Fruit fly (Drosophila melanogaster) whole organism, embryonic: ENCODE data around the gene Pif1.
A peak's percentile ranks its signal among the peaks of the same experiment; 100 is the strongest.

ENCODE experiments used
- CG11398 ChIP-seq: fragments of 200-800 bp; sonication (Bioruptor generic); optimal IDR thresholded peaks from 2 replicates; lab custom pipeline; 2016; ENCODE audit warnings: missing biosample characterization, missing genetic modification characterization
- CG11695 ChIP-seq: fragments of 200-800 bp; sonication (Bioruptor generic); IDR thresholded peaks from 3 replicates; pipeline ENCODE4 v1.3.6; 2022; ENCODE audit warnings: missing biosample characterization, missing genetic modification characterization
- CG11696 ChIP-seq: fragments of 200-800 bp; sonication (Bioruptor generic); IDR thresholded peaks from 2 replicates; pipeline ENCODE4 v1.3.6; 2022; ENCODE audit warnings: missing biosample characterization, missing genetic modification characterization
- CG12659 ChIP-seq: fragments of 200-800 bp; sonication (Bioruptor generic); optimal IDR thresholded peaks from 3 replicates; lab custom pipeline; 2017; ENCODE audit warnings: mild to moderate bottlenecking, missing biosample characterization, missing genetic modification reagents, missing genetic modification characterization
- CG12942 ChIP-seq: fragments of 200-800 bp; sonication (Bioruptor generic); optimal IDR thresholded peaks from 3 replicates; lab custom pipeline; 2016; ENCODE audit warnings: missing biosample characterization, missing genetic modification characterization
- CG14667 ChIP-seq: fragments of 200-800 bp; sonication (Bioruptor generic); IDR thresholded peaks from 2 replicates; pipeline ENCODE4 v1.3.6; 2022; ENCODE audit warnings: missing biosample characterization, missing genetic modification characterization
- CG15514 ChIP-seq: fragments of 200-800 bp; sonication (Bioruptor generic); optimal IDR thresholded peaks from 3 replicates; lab custom pipeline; 2017; ENCODE audit warnings: missing biosample characterization, missing genetic modification characterization, mild to moderate bottlenecking, moderate library complexity, missing genetic modification reagents
- CG17361 ChIP-seq: fragments of 200-800 bp; sonication (Bioruptor generic); IDR thresholded peaks from 3 replicates; pipeline ENCODE4 v1.3.6; 2022; ENCODE audit warnings: missing biosample characterization, missing genetic modification characterization
- CG17385 ChIP-seq: fragments of 200-800 bp; sonication (Bioruptor generic); optimal IDR thresholded peaks from 3 replicates; lab custom pipeline; 2018; ENCODE audit warnings: missing biosample characterization, mild to moderate bottlenecking, missing genetic modification characterization
- CG17568 ChIP-seq: fragments of 200-800 bp; sonication (Bioruptor generic); optimal IDR thresholded peaks from 2 replicates; lab custom pipeline; 2018; ENCODE audit warnings: missing biosample characterization, mild to moderate bottlenecking, missing genetic modification characterization, moderate library complexity
- CG17612 ChIP-seq: fragments of 200-800 bp; sonication (Bioruptor generic); IDR thresholded peaks from 2 replicates; pipeline ENCODE4 v1.3.6; 2022; ENCODE audit warnings: missing biosample characterization, missing genetic modification characterization
- CG2678 ChIP-seq: fragments of 200-800 bp; sonication (Bioruptor generic); optimal IDR thresholded peaks from 3 replicates; lab custom pipeline; 2019; ENCODE audit warnings: missing biosample characterization, mild to moderate bottlenecking, missing genetic modification characterization, moderate library complexity
- CG33557 ChIP-seq: fragments of 200-800 bp; sonication (Bioruptor generic); optimal IDR thresholded peaks from 2 replicates; lab custom pipeline; 2019; ENCODE audit warnings: missing biosample characterization, mild to moderate bottlenecking, missing genetic modification characterization, moderate library complexity
- CG3838 ChIP-seq: fragments of 200-800 bp; sonication (Bioruptor generic); optimal IDR thresholded peaks from 3 replicates; lab custom pipeline; 2016; ENCODE audit warnings: missing biosample characterization, missing genetic modification characterization
- CG4360 ChIP-seq: fragments of 200-800 bp; sonication (Bioruptor generic); IDR thresholded peaks from 2 replicates; pipeline ENCODE4 v1.3.6; 2022; ENCODE audit warnings: missing biosample characterization, missing genetic modification characterization
- CG43689 ChIP-seq: fragments of 200-800 bp; sonication (Bioruptor generic); IDR thresholded peaks from 2 replicates; pipeline ENCODE4 v1.3.6; 2022; ENCODE audit warnings: missing biosample characterization, missing genetic modification characterization
- CG5180 ChIP-seq: fragments of 200-800 bp; sonication (Bioruptor generic); optimal IDR thresholded peaks from 3 replicates; lab custom pipeline; 2017; ENCODE audit warnings: missing biosample characterization, missing genetic modification characterization, mild to moderate bottlenecking, moderate library complexity, missing genetic modification reagents
- CG6689 ChIP-seq: fragments of 200-800 bp; sonication (Bioruptor generic); IDR thresholded peaks from 2 replicates; pipeline ENCODE4 v1.3.6; 2022; ENCODE audit warnings: missing biosample characterization, missing genetic modification characterization
- CG6791 ChIP-seq: fragments of 200-800 bp; sonication (Bioruptor generic); IDR thresholded peaks from 3 replicates; pipeline ENCODE4 v1.3.6; 2022; ENCODE audit warnings: missing biosample characterization, missing genetic modification characterization; ENCODE audit not compliant: partially characterized antibody
- CG7928 ChIP-seq: fragments of 200-800 bp; sonication (Bioruptor generic); optimal IDR thresholded peaks from 2 replicates; lab custom pipeline; 2017; ENCODE audit warnings: missing biosample characterization, mild to moderate bottlenecking, missing genetic modification characterization
- Camta ChIP-seq: fragments of 200-800 bp; sonication (Bioruptor generic); optimal IDR thresholded peaks from 2 replicates; lab custom pipeline; 2016; ENCODE audit warnings: missing biosample characterization, missing genetic modification characterization
- Doc3 ChIP-seq: fragments of 200-800 bp; sonication (Bioruptor generic); IDR thresholded peaks from 3 replicates; pipeline ENCODE4 v1.3.6; 2022; ENCODE audit warnings: missing biosample characterization, missing genetic modification characterization; ENCODE audit not compliant: partially characterized antibody
- Dp ChIP-seq: fragments of 200-800 bp; sonication (Bioruptor generic); optimal IDR thresholded peaks from 2 replicates; lab custom pipeline; 2018; ENCODE audit warnings: missing biosample characterization, mild to moderate bottlenecking, missing genetic modification characterization, moderate library complexity
- HLH3B ChIP-seq: fragments of 200-800 bp; sonication (Bioruptor generic); IDR thresholded peaks from 2 replicates; pipeline ENCODE4 v1.3.6; 2022; ENCODE audit warnings: missing biosample characterization, missing genetic modification characterization
- HmgD ChIP-seq: fragments of 200-800 bp; sonication (Bioruptor generic); optimal IDR thresholded peaks from 3 replicates; lab custom pipeline; 2016; ENCODE audit warnings: missing biosample characterization, missing genetic modification characterization
- Hr78 ChIP-seq, 2 experiments: fragments of 200-800 bp in 1 of 2; fragments of >200 bp in 1 of 2; sonication (Bioruptor generic) in 1 of 2; optimal IDR thresholded peaks; 2 replicates each; lab custom pipeline; 2017 to 2019; ENCODE audit warnings: missing biosample characterization in 2 of 2, missing genetic modification characterization in 2 of 2, mild to moderate bottlenecking in 1 of 2, moderate library complexity in 1 of 2
- Nf-YB ChIP-seq: fragments of 200-800 bp; sonication (Bioruptor generic); optimal IDR thresholded peaks from 3 replicates; lab custom pipeline; 2019; ENCODE audit warnings: missing biosample characterization, mild to moderate bottlenecking, missing genetic modification characterization, moderate library complexity
- Sry-β ChIP-seq: fragments of 200-800 bp; sonication (Bioruptor generic); optimal IDR thresholded peaks from 2 replicates; lab custom pipeline; 2018; ENCODE audit warnings: missing biosample characterization, mild to moderate bottlenecking, missing genetic modification characterization, moderate library complexity
- Sry-δ ChIP-seq: fragments of 200-800 bp; sonication (Bioruptor generic); optimal IDR thresholded peaks from 2 replicates; lab custom pipeline; 2016; ENCODE audit warnings: missing biosample characterization, missing genetic modification characterization
- ab ChIP-seq: fragments of 200-800 bp; sonication (Bioruptor generic); optimal IDR thresholded peaks from 2 replicates; lab custom pipeline; 2016; ENCODE audit warnings: missing biosample characterization, missing genetic modification characterization
- ase ChIP-seq: fragments of 200-800 bp; sonication (Bioruptor generic); IDR thresholded peaks from 3 replicates; pipeline ENCODE4 v1.3.6; 2022; ENCODE audit warnings: missing biosample characterization, missing genetic modification characterization
- br ChIP-seq: fragments of >200 bp; optimal IDR thresholded peaks from 2 replicates; lab custom pipeline; 2017
- bsh ChIP-seq, 2 experiments: fragments of 200-800 bp; sonication (Bioruptor generic); optimal IDR thresholded peaks; 2 replicates each; lab custom pipeline; 2017 to 2018; ENCODE audit warnings: mild to moderate bottlenecking in 2 of 2, missing biosample characterization in 2 of 2, missing genetic modification characterization in 2 of 2, moderate library complexity in 1 of 2
- btn ChIP-seq: fragments of 200-800 bp; sonication (Bioruptor generic); optimal IDR thresholded peaks from 2 replicates; lab custom pipeline; 2016; ENCODE audit warnings: missing biosample characterization, missing genetic modification characterization
- dan ChIP-seq: fragments of 200-800 bp; sonication (Bioruptor generic); IDR thresholded peaks from 2 replicates; pipeline ENCODE4 v1.3.6; 2022; ENCODE audit warnings: missing biosample characterization, missing genetic modification characterization
- dati ChIP-seq: fragments of 200-800 bp; sonication (Bioruptor generic); IDR thresholded peaks from 2 replicates; pipeline ENCODE4 v1.3.6; 2022; ENCODE audit warnings: missing biosample characterization, missing genetic modification characterization
- fd3F ChIP-seq: fragments of 200-800 bp; sonication (Bioruptor generic); optimal IDR thresholded peaks from 2 replicates; lab custom pipeline; 2018; ENCODE audit warnings: missing biosample characterization, mild to moderate bottlenecking, missing genetic modification characterization, moderate library complexity
- ham ChIP-seq: fragments of 200-800 bp; sonication (Bioruptor generic); IDR thresholded peaks from 2 replicates; pipeline ENCODE4 v1.3.6; 2022; ENCODE audit warnings: missing biosample characterization, missing genetic modification characterization
- jigr1 ChIP-seq: fragments of 200-800 bp; sonication (Bioruptor generic); IDR thresholded peaks from 3 replicates; pipeline ENCODE4 v1.3.6; 2022; ENCODE audit warnings: missing biosample characterization, missing genetic modification characterization
- lilli ChIP-seq: fragments of 200-800 bp; sonication (Bioruptor generic); optimal IDR thresholded peaks from 3 replicates; lab custom pipeline; 2016; ENCODE audit warnings: missing biosample characterization, missing genetic modification characterization
- lola ChIP-seq, 3 experiments: fragments of >200 bp in 2 of 3; fragments of 200-800 bp in 1 of 3; sonication (Bioruptor generic) in 1 of 3; optimal IDR thresholded peaks; 2 replicates each; lab custom pipeline; 2017 to 2019; ENCODE audit warnings: missing biosample characterization in 3 of 3, missing genetic modification characterization in 3 of 3, mild to moderate bottlenecking in 1 of 3, moderate library complexity in 1 of 3
- odd ChIP-seq: fragments of 200-800 bp; sonication (Bioruptor generic); optimal IDR thresholded peaks from 2 replicates; lab custom pipeline; 2017; ENCODE audit warnings: missing biosample characterization, mild to moderate bottlenecking, missing genetic modification characterization
- onecut ChIP-seq: fragments of 200-800 bp; sonication (Bioruptor generic); IDR thresholded peaks from 2 replicates; pipeline ENCODE4 v1.3.6; 2022; ENCODE audit warnings: missing biosample characterization, missing genetic modification characterization
- pita ChIP-seq: fragments of 200-800 bp; sonication (Bioruptor generic); optimal IDR thresholded peaks from 2 replicates; lab custom pipeline; 2017; ENCODE audit warnings: missing biosample characterization, mild to moderate bottlenecking, missing genetic modification characterization
- prd ChIP-seq, 3 experiments: fragments of >200 bp in 2 of 3; fragments of 200-800 bp in 1 of 3; sonication (Bioruptor generic) in 1 of 3; optimal IDR thresholded peaks in 2 of 3; IDR thresholded peaks in 1 of 3; 2 replicates in 2 of 3; 3 replicates in 1 of 3; pipeline versions ENCODE4 v1.3.6 to Lab custom; 2017 to 2022; ENCODE audit warnings: missing biosample characterization in 1 of 3, missing genetic modification characterization in 1 of 3
- pros ChIP-seq: fragments of 200-800 bp; sonication (Bioruptor generic); optimal IDR thresholded peaks from 3 replicates; lab custom pipeline; 2019; ENCODE audit warnings: missing biosample characterization, mild to moderate bottlenecking, missing genetic modification characterization, moderate library complexity
- psq ChIP-seq: fragments of 200-800 bp; sonication (Bioruptor generic); optimal IDR thresholded peaks from 2 replicates; lab custom pipeline; 2017; ENCODE audit warnings: missing biosample characterization, missing genetic modification characterization
- sc ChIP-seq, 3 experiments: fragments of >200 bp in 2 of 3; fragments of 200-800 bp in 1 of 3; sonication (Bioruptor generic) in 1 of 3; optimal IDR thresholded peaks; 2 replicates in 2 of 3; 3 replicates in 1 of 3; lab custom pipeline; 2017; ENCODE audit warnings: mild to moderate bottlenecking in 1 of 3, missing biosample characterization in 1 of 3, missing genetic modification characterization in 1 of 3, missing genetic modification reagents in 1 of 3
- sens-2 ChIP-seq: fragments of 200-800 bp; sonication (Bioruptor generic); IDR thresholded peaks from 2 replicates; pipeline ENCODE4 v1.3.6; 2022; ENCODE audit warnings: missing biosample characterization, missing genetic modification characterization
- toy ChIP-seq: fragments of 200-800 bp; sonication (Bioruptor generic); IDR thresholded peaks from 2 replicates; pipeline ENCODE4 v1.3.6; 2022; ENCODE audit warnings: missing biosample characterization, missing genetic modification characterization

Pif1 gene

dm6 chr2L:3437068-3437467 is 32.7 kb downstream of the Pif1 start (continued):
- no peak for TF ChIP-seq prd (optimal IDR thresholded peaks at IDR 0.05; lab: Kevin White, UChicago)
- TF ChIP-seq prd (GFP tag; IDR thresholded peaks at IDR 0.05; lab: Robert Waterston, UW), result peak; percentile 69
- no peak for TF ChIP-seq dan (GFP tag; lab: Robert Waterston, UW)
- TF ChIP-seq CG6689 (GFP tag; lab: Robert Waterston, UW), result peak; percentile 77
- 0 out of 3 replicates have a peak, but pooled peaks have one; percentile 35 for TF ChIP-seq jigr1 (GFP tag; lab: Robert Waterston, UW)
- TF ChIP-seq CG17385 (GFP tag; lab: Kevin White, UChicago), result peak; percentile 62
- peak; percentile 49; the same call in 1 of the 3 replicates for TF ChIP-seq CG11695
- TF ChIP-seq CG43689 (GFP tag; lab: Robert Waterston, UW), result peak; percentile 62
- no peak for TF ChIP-seq CG11696 (GFP tag; lab: Robert Waterston, UW)
- TF ChIP-seq odd (GFP tag; lab: Kevin White, UChicago), result peak; percentile 33
- no peak for TF ChIP-seq br (lab: Kevin White, UChicago)
- TF ChIP-seq Camta (GFP tag; lab: Kevin White, UChicago), result peak; percentile 44
- peak; percentile 24 for TF ChIP-seq CG15514 (GFP tag; lab: Kevin White, UChicago)
- TF ChIP-seq CG12659 (GFP tag; lab: Kevin White, UChicago), result peak; percentile 35
- TF ChIP-seq bsh (GFP tag; optimal IDR thresholded peaks at IDR 0.05; lab: Kevin White, UChicago), result peak; percentile 46 to 80
- no peak for TF ChIP-seq CG12942 (GFP tag; lab: Kevin White, UChicago)
- no peak for TF ChIP-seq Dp (GFP tag; lab: Kevin White, UChicago)
- no peak for TF ChIP-seq CG6791
- TF ChIP-seq CG11398 (GFP tag; lab: Kevin White, UChicago), result no peak
- no peak for TF ChIP-seq ab
- TF ChIP-seq toy (GFP tag; lab: Robert Waterston, UW), result no peak
- TF ChIP-seq btn, result no peak
- TF ChIP-seq CG14667 (GFP tag; lab: Robert Waterston, UW), result no peak
- TF ChIP-seq HmgD (GFP tag; lab: Kevin White, UChicago), result no peak
- peak; percentile 73 for TF ChIP-seq HLH3B (GFP tag; lab: Robert Waterston, UW)
- TF ChIP-seq CG5180 (GFP tag; lab: Kevin White, UChicago), result peak; percentile 57
- no peak for TF ChIP-seq Nf-YB (GFP tag; lab: Kevin White, UChicago)
- no peak for TF ChIP-seq CG17612 (GFP tag; lab: Robert Waterston, UW)
- TF ChIP-seq Sry-β (GFP tag; lab: Kevin White, UChicago), result no peak
- no peak for TF ChIP-seq ham
- TF ChIP-seq Sry-δ, result no peak
- no peak for TF ChIP-seq lola (GFP tag; optimal IDR thresholded peaks at IDR 0.05; lab: Kevin White, UChicago)
- peak; percentile 31; the same call in 1 of the 3 replicates for TF ChIP-seq CG17361
- TF ChIP-seq onecut (GFP tag; lab: Robert Waterston, UW), result peak; percentile 71
- TF ChIP-seq dati, result no peak
- no peak for TF ChIP-seq CG4360 (GFP tag; lab: Robert Waterston, UW)
- no peak for TF ChIP-seq CG3838 (GFP tag; lab: Kevin White, UChicago)
- TF ChIP-seq fd3F (GFP tag; lab: Kevin White, UChicago), result no peak
- TF ChIP-seq ase (GFP tag; lab: Robert Waterston, UW), result 0 out of 3 replicates have a peak, but pooled peaks have one; percentile 44
- peak; percentile 73 for TF ChIP-seq CG2678 (tag; lab: Kevin White, UChicago)
- TF ChIP-seq lilli, result no peak
- TF ChIP-seq CG7928 (GFP tag; lab: Kevin White, UChicago), result no peak
- peak in 1 of 2 experiments; percentile 12 for TF ChIP-seq Hr78 (GFP tag; optimal IDR thresholded peaks at IDR 0.05; lab: Kevin White, UChicago)
- TF ChIP-seq pros, result no peak
- TF ChIP-seq Doc3, result no peak
- no peak for TF ChIP-seq CG17568 (GFP tag; lab: Kevin White, UChicago)
- no peak for TF ChIP-seq pita (GFP tag; lab: Kevin White, UChicago)
- TF ChIP-seq sens-2 (GFP tag; lab: Robert Waterston, UW), result peak; percentile 63
- TF ChIP-seq CG33557 (GFP tag; lab: Kevin White, UChicago), result peak; percentile 18
- no peak for TF ChIP-seq psq (GFP tag; lab: Kevin White, UChicago)
- no peak for TF ChIP-seq sc (optimal IDR thresholded peaks at IDR 0.05; lab: Kevin White, UChicago)
- no peak for TF ChIP-seq sc (GFP tag; optimal IDR thresholded peaks at IDR 0.05; lab: Kevin White, UChicago)
